Fruit fly (Drosophila melanogaster) whole organism, embryonic: ENCODE measurements around the gene CCDC53.
A peak's percentile ranks its signal among the peaks of the same experiment; 100 is the strongest.

Experiments used
- Adf1 ChIP-seq: fragments of 200-800 bp; sonication (Bioruptor generic); IDR thresholded peaks from 2 replicates; pipeline ENCODE4 v1.3.6; 2022; ENCODE audit warnings: missing biosample characterization, missing genetic modification characterization
- B-H2 ChIP-seq: fragments of 200-800 bp; sonication (Bioruptor generic); optimal IDR thresholded peaks from 2 replicates; lab custom pipeline; 2018; ENCODE audit warnings: missing biosample characterization, mild to moderate bottlenecking, missing genetic modification characterization
- CG10654 ChIP-seq: fragments of 200-800 bp; sonication (Bioruptor generic); optimal IDR thresholded peaks from 2 replicates; lab custom pipeline; 2016; ENCODE audit warnings: missing biosample characterization, missing genetic modification characterization
- CG11247 ChIP-seq: fragments of 200-800 bp; sonication (Bioruptor generic); IDR thresholded peaks from 2 replicates; pipeline ENCODE4 v1.3.6; 2022; ENCODE audit warnings: missing biosample characterization, missing genetic modification characterization
- CG11456 ChIP-seq: fragments of 200-800 bp; sonication (Bioruptor generic); IDR thresholded peaks from 3 replicates; pipeline ENCODE4 v1.3.6; 2022; ENCODE audit warnings: missing biosample characterization, missing genetic modification characterization
- CG11695 ChIP-seq: fragments of 200-800 bp; sonication (Bioruptor generic); IDR thresholded peaks from 3 replicates; pipeline ENCODE4 v1.3.6; 2022; ENCODE audit warnings: missing biosample characterization, missing genetic modification characterization
- CG11696 ChIP-seq: fragments of 200-800 bp; sonication (Bioruptor generic); IDR thresholded peaks from 2 replicates; pipeline ENCODE4 v1.3.6; 2022; ENCODE audit warnings: missing biosample characterization, missing genetic modification characterization
- CG13296 ChIP-seq: fragments of 200-800 bp; sonication (Bioruptor generic); optimal IDR thresholded peaks from 3 replicates; lab custom pipeline; 2018; ENCODE audit warnings: missing biosample characterization, mild to moderate bottlenecking, missing genetic modification characterization
- CG13775 ChIP-seq: fragments of 200-800 bp; sonication (Bioruptor generic); optimal IDR thresholded peaks from 3 replicates; lab custom pipeline; 2017; ENCODE audit warnings: missing biosample characterization, mild to moderate bottlenecking, missing genetic modification characterization
- CG14014 ChIP-seq: fragments of 200-800 bp; sonication (Bioruptor generic); IDR thresholded peaks from 2 replicates; pipeline ENCODE4 v1.3.6; 2022; ENCODE audit warnings: missing biosample characterization, missing genetic modification characterization
- CG14441 ChIP-seq: fragments of 200-800 bp; sonication (Bioruptor generic); IDR thresholded peaks from 2 replicates; pipeline ENCODE4 v1.3.6; 2022; ENCODE audit warnings: missing biosample characterization, missing genetic modification characterization
- CG15269 ChIP-seq: fragments of 200-800 bp; sonication (Bioruptor generic); optimal IDR thresholded peaks from 2 replicates; lab custom pipeline; 2018; ENCODE audit warnings: missing biosample characterization, mild to moderate bottlenecking, missing genetic modification characterization, moderate library complexity
- CG17568 ChIP-seq: fragments of 200-800 bp; sonication (Bioruptor generic); optimal IDR thresholded peaks from 2 replicates; lab custom pipeline; 2018; ENCODE audit warnings: missing biosample characterization, mild to moderate bottlenecking, missing genetic modification characterization, moderate library complexity
- CG2116 ChIP-seq: fragments of 200-800 bp; sonication (Bioruptor generic); optimal IDR thresholded peaks from 3 replicates; lab custom pipeline; 2018; ENCODE audit warnings: missing biosample characterization, mild to moderate bottlenecking, missing genetic modification characterization
- CG2120 ChIP-seq: fragments of 200-800 bp; sonication (Bioruptor generic); optimal IDR thresholded peaks from 3 replicates; lab custom pipeline; 2016; ENCODE audit warnings: missing biosample characterization, missing genetic modification characterization
- CG2712 ChIP-seq: fragments of 200-800 bp; optimal IDR thresholded peaks from 3 replicates; lab custom pipeline; 2019; ENCODE audit warnings: missing biosample characterization, mild to moderate bottlenecking, missing genetic modification characterization, moderate library complexity
- CG31224 ChIP-seq: fragments of 200-800 bp; sonication (Bioruptor generic); IDR thresholded peaks from 2 replicates; pipeline ENCODE4 v1.3.6; 2022; ENCODE audit warnings: missing biosample characterization, missing genetic modification characterization
- CG3163 ChIP-seq: fragments of 200-800 bp; sonication (Bioruptor generic); optimal IDR thresholded peaks from 3 replicates; lab custom pipeline; 2016; ENCODE audit warnings: missing biosample characterization, missing genetic modification characterization
- CG3281 ChIP-seq: fragments of 200-800 bp; sonication (Bioruptor generic); optimal IDR thresholded peaks from 3 replicates; lab custom pipeline; 2017; ENCODE audit warnings: missing biosample characterization, mild to moderate bottlenecking, missing genetic modification characterization
- CG5180 ChIP-seq: fragments of 200-800 bp; sonication (Bioruptor generic); optimal IDR thresholded peaks from 3 replicates; lab custom pipeline; 2017; ENCODE audit warnings: missing biosample characterization, missing genetic modification characterization, mild to moderate bottlenecking, moderate library complexity, missing genetic modification reagents
- CG7357 ChIP-seq: fragments of 200-800 bp; sonication (Bioruptor generic); IDR thresholded peaks from 3 replicates; pipeline ENCODE4 v1.3.6; 2022; ENCODE audit warnings: missing biosample characterization, missing genetic modification characterization
- CG7745 ChIP-seq: fragments of 200-800 bp; sonication (Bioruptor generic); optimal IDR thresholded peaks from 2 replicates; lab custom pipeline; 2018; ENCODE audit warnings: missing biosample characterization, mild to moderate bottlenecking, missing genetic modification characterization, moderate library complexity
- CG8281 ChIP-seq: fragments of 200-800 bp; sonication (Bioruptor generic); optimal IDR thresholded peaks from 2 replicates; lab custom pipeline; 2018; ENCODE audit warnings: missing biosample characterization, mild to moderate bottlenecking, missing genetic modification characterization, moderate library complexity
- CG9817 ChIP-seq: fragments of 200-800 bp; sonication (Bioruptor generic); optimal IDR thresholded peaks from 2 replicates; lab custom pipeline; 2018; ENCODE audit warnings: missing biosample characterization, mild to moderate bottlenecking, missing genetic modification characterization, moderate library complexity
- Dbx ChIP-seq: fragments of 200-800 bp; sonication (Bioruptor generic); IDR thresholded peaks from 3 replicates; pipeline ENCODE4 v1.3.6; 2022; ENCODE audit warnings: missing biosample characterization, missing genetic modification characterization
- Dp ChIP-seq: fragments of 200-800 bp; sonication (Bioruptor generic); optimal IDR thresholded peaks from 2 replicates; lab custom pipeline; 2018; ENCODE audit warnings: missing biosample characterization, mild to moderate bottlenecking, missing genetic modification characterization, moderate library complexity
- Gug ChIP-seq: fragments of 200-800 bp; sonication (Bioruptor generic); IDR thresholded peaks from 4 replicates; pipeline ENCODE4 v1.3.6; 2022; ENCODE audit warnings: missing biosample characterization, missing genetic modification characterization
- HHEX ChIP-seq: fragments of 200-800 bp; sonication (Bioruptor generic); optimal IDR thresholded peaks from 3 replicates; lab custom pipeline; 2017; ENCODE audit warnings: missing biosample characterization, mild to moderate bottlenecking, missing genetic modification characterization, missing genetic modification reagents
- Hr51 ChIP-seq, 2 experiments: fragments of 200-800 bp; sonication (Bioruptor generic); optimal IDR thresholded peaks; 2 replicates in 1 of 2; 3 replicates in 1 of 2; lab custom pipeline; 2016 to 2018; ENCODE audit warnings: missing biosample characterization in 2 of 2, missing genetic modification characterization in 2 of 2, mild to moderate bottlenecking in 1 of 2, moderate library complexity in 1 of 2
- Mes4 ChIP-seq: fragments of 200-800 bp; sonication (Bioruptor generic); optimal IDR thresholded peaks from 2 replicates; lab custom pipeline; 2016; ENCODE audit warnings: missing biosample characterization, missing genetic modification characterization
- Nf-YC ChIP-seq: fragments of 200-800 bp; optimal IDR thresholded peaks from 3 replicates; lab custom pipeline; 2019; ENCODE audit warnings: missing biosample characterization, mild to moderate bottlenecking, missing genetic modification characterization, moderate library complexity
- PHDP ChIP-seq: fragments of 200-800 bp; sonication (Bioruptor generic); optimal IDR thresholded peaks from 3 replicates; lab custom pipeline; 2018; ENCODE audit warnings: missing biosample characterization, mild to moderate bottlenecking, missing genetic modification characterization, moderate library complexity
- Ptx1 ChIP-seq: fragments of 200-800 bp; sonication (Bioruptor generic); IDR thresholded peaks from 2 replicates; pipeline ENCODE4 v1.3.6; 2022; ENCODE audit warnings: missing biosample characterization, missing genetic modification characterization
- dan ChIP-seq: fragments of 200-800 bp; sonication (Bioruptor generic); IDR thresholded peaks from 2 replicates; pipeline ENCODE4 v1.3.6; 2022; ENCODE audit warnings: missing biosample characterization, missing genetic modification characterization
- dpn ChIP-seq, 2 experiments: fragments of 200-800 bp; sonication (Bioruptor generic); optimal IDR thresholded peaks; 3 replicates each; lab custom pipeline; 2016; ENCODE audit warnings: missing biosample characterization in 2 of 2, missing genetic modification characterization in 2 of 2
- gsb ChIP-seq: fragments of 200-800 bp; sonication (Bioruptor generic); IDR thresholded peaks from 2 replicates; pipeline ENCODE4 v1.3.6; 2022; ENCODE audit warnings: missing biosample characterization, missing genetic modification characterization
- gsb-n ChIP-seq: fragments of 200-800 bp; sonication (Bioruptor generic); optimal IDR thresholded peaks from 3 replicates; lab custom pipeline; 2018; ENCODE audit warnings: missing biosample characterization, mild to moderate bottlenecking, missing genetic modification characterization
- hth ChIP-seq: fragments of >200 bp; optimal IDR thresholded peaks from 2 replicates; lab custom pipeline; 2017; ENCODE audit warnings: inconsistent platforms
- inv ChIP-seq: fragments of 200-800 bp; sonication (Bioruptor generic); IDR thresholded peaks from 2 replicates; pipeline ENCODE4 v1.3.6; 2022; ENCODE audit warnings: missing biosample characterization, missing genetic modification characterization; ENCODE audit not compliant: partially characterized antibody
- ken ChIP-seq: fragments of 200-800 bp; sonication (Bioruptor generic); IDR thresholded peaks from 3 replicates; pipeline ENCODE4 v1.3.6; 2022; ENCODE audit warnings: missing biosample characterization, missing genetic modification characterization
- lbe ChIP-seq: fragments of 200-800 bp; sonication (Bioruptor generic); optimal IDR thresholded peaks from 2 replicates; lab custom pipeline; 2016; ENCODE audit warnings: missing biosample characterization, mild to moderate bottlenecking, missing genetic modification characterization
- odd ChIP-seq: fragments of 200-800 bp; sonication (Bioruptor generic); optimal IDR thresholded peaks from 2 replicates; lab custom pipeline; 2017; ENCODE audit warnings: missing biosample characterization, mild to moderate bottlenecking, missing genetic modification characterization
- org-1 ChIP-seq: fragments of 200-800 bp; sonication (Bioruptor generic); optimal IDR thresholded peaks from 2 replicates; lab custom pipeline; 2017; ENCODE audit warnings: missing biosample characterization, missing genetic modification characterization
- pros ChIP-seq: fragments of 200-800 bp; sonication (Bioruptor generic); optimal IDR thresholded peaks from 3 replicates; lab custom pipeline; 2019; ENCODE audit warnings: missing biosample characterization, mild to moderate bottlenecking, missing genetic modification characterization, moderate library complexity
- sens ChIP-seq: fragments of 200-800 bp; sonication (Bioruptor generic); peaks from one replicate; lab custom pipeline; 2016; ENCODE audit warnings: missing biosample characterization, missing genetic modification characterization
- sr ChIP-seq: fragments of 200-800 bp; sonication (Bioruptor generic); IDR thresholded peaks from 3 replicates; pipeline ENCODE4 v1.3.6; 2022; ENCODE audit warnings: missing biosample characterization, missing genetic modification characterization
- sug ChIP-seq: fragments of 200-800 bp; optimal IDR thresholded peaks from 2 replicates; lab custom pipeline; 2019; ENCODE audit warnings: missing biosample characterization, mild to moderate bottlenecking, missing genetic modification characterization, moderate library complexity
- tup ChIP-seq: fragments of 200-800 bp; sonication (Bioruptor generic); optimal IDR thresholded peaks from 2 replicates; lab custom pipeline; 2016; ENCODE audit warnings: missing biosample characterization, mild to moderate bottlenecking, missing genetic modification characterization, moderate library complexity
- vnd ChIP-seq: fragments of 200-800 bp; sonication (Bioruptor generic); IDR thresholded peaks from 3 replicates; pipeline ENCODE4 v1.3.6; 2022; ENCODE audit warnings: missing biosample characterization, missing genetic modification characterization; ENCODE audit not compliant: partially characterized antibody

CCDC53 gene

DNA sequence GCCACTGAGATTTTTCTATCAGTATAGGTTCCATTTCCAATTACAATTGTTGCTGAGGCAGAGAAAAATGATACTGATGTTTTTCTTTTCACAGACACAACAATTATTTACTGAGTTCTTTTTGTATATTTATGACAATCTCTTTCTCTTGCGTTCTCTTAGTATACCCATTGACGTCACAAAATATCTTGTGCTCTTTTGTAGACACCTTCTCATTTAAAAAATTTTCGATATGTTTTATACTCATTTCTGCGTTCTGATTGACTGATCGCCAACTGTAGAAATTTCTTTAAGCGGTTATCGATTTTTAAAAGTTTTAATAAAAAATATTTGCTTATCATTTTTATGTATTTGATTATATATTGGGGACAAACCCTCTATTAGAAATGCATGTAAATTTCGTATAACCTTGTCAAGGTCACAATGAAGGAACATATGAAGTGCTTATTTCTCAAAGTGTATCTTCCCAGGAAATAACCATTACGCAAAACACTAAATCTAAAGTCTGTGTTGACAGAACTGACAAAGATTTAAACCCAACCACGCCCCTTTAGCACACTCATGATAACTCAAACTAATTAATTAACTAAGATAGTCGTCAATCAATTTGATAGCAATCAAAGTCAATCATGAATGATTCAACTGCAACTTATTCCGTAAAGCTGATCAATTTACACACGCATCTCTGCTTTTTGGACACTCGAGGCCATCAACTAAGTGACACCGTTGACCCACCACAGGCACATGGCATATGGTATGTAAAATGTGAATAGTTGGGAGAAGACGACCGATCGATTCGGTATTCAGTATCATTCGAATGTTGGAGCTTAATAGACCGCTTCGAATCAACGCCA lies 30.1 kb upstream of the CCDC53 start, which contains the start of the genes Glyat and Tg (continued):
- TF ChIP-seq Dbx (GFP tag; lab: Robert Waterston, UW) (peak; percentile 45; the same call in 2 of the 3 replicates), dan (GFP tag; lab: Robert Waterston, UW) (no peak), CG8281 (tag; lab: Kevin White, UChicago) (no peak), sens (GFP tag; lab: Kevin White, UChicago) (peak; percentile 76), CG3281 (GFP tag; lab: Kevin White, UChicago) (peak; percentile 29), Mes4 (no peak), CG11696 (GFP tag; lab: Robert Waterston, UW) (no peak), Gug (GFP tag; lab: Robert Waterston, UW) (no peak), lbe (GFP tag; lab: Kevin White, UChicago) (no peak), PHDP (tag; lab: Kevin White, UChicago) (peak; percentile 15), CG14441 (GFP tag; lab: Robert Waterston, UW) (peak; percentile 19; the same call in 1 of the 2 replicates), CG3163 (GFP tag; lab: Kevin White, UChicago) (peak; percentile 99), CG7357 (GFP tag; lab: Robert Waterston, UW) (no peak), CG11695 (GFP tag; lab: Robert Waterston, UW) (peak; percentile 48; the same call in 1 of the 3 replicates), CG11456 (GFP tag; lab: Robert Waterston, UW) (0 out of 3 replicates have a peak, but pooled peaks have one; percentile 19), CG31224 (GFP tag; lab: Robert Waterston, UW) (peak; percentile 47; the same call in 1 of the 2 replicates), CG2120 (peak; percentile 45), odd (GFP tag; lab: Kevin White, UChicago) (no peak), ken (GFP tag; lab: Robert Waterston, UW) (0 out of 3 replicates have a peak, but pooled peaks have one; percentile 42), Adf1 (no peak), pros (no peak), CG17568 (GFP tag; lab: Kevin White, UChicago) (peak; percentile 23), CG7745 (tag; lab: Kevin White, UChicago) (no peak), CG2712 (peak; percentile 26), Hr51 (GFP tag; optimal IDR thresholded peaks at IDR 0.05; lab: Kevin White, UChicago) (peak in 1 of 2 experiments; percentile 8), CG5180 (no peak), vnd (GFP tag; lab: Robert Waterston, UW) (0 out of 3 replicates have a peak, but pooled peaks have one; percentile 21), HHEX (GFP tag; lab: Kevin White, UChicago) (peak; percentile 1), tup (GFP tag; lab: Kevin White, UChicago) (no peak), CG9817 (tag; lab: Kevin White, UChicago) (no peak), gsb-n (tag; lab: Kevin White, UChicago) (peak; percentile 1), Nf-YC (tag; lab: Kevin White, UChicago) (peak; percentile 16), gsb (GFP tag; lab: Robert Waterston, UW) (no peak), CG11247 (GFP tag; lab: Robert Waterston, UW) (peak; percentile 40; the same call in 1 of the 2 replicates), CG10654 (GFP tag; lab: Kevin White, UChicago) (no peak), sr (GFP tag; lab: Robert Waterston, UW) (no peak), Dp (GFP tag; lab: Kevin White, UChicago) (peak; percentile 77), CG13775 (GFP tag; lab: Kevin White, UChicago) (peak; percentile 9), hth (lab: Kevin White, UChicago) (no peak), CG2116 (GFP tag; lab: Kevin White, UChicago) (peak; percentile 78), inv (GFP tag; lab: Robert Waterston, UW) (peak; percentile 37), dpn (GFP tag; optimal IDR thresholded peaks at IDR 0.05; lab: Kevin White, UChicago) (no peak), CG15269 (tag; lab: Kevin White, UChicago) (peak; percentile 25), sug (tag; lab: Kevin White, UChicago) (peak; percentile 19), B-H2 (GFP tag; lab: Kevin White, UChicago) (peak; percentile 12), org-1 (GFP tag; lab: Kevin White, UChicago) (no peak), CG14014 (peak; percentile 57), CG13296 (GFP tag; lab: Kevin White, UChicago) (peak; percentile 34), Ptx1 (no peak; the same call in 1 of the 2 replicates)
